Fruit fly (Drosophila melanogaster) whole organism, wandering third instar larva: ENCODE results near the gene NK7.1.
A peak's percentile ranks its signal among the peaks of the same experiment; 100 is the strongest.

ENCODE experiments used
- Abd-B ChIP-seq: fragments of >200 bp; optimal IDR thresholded peaks from 2 replicates; lab custom pipeline; 2017; ENCODE audit warnings: missing biosample characterization, missing genetic modification characterization
- CG32264 ChIP-seq: fragments of 200-800 bp; sonication (Bioruptor generic); optimal IDR thresholded peaks from 2 replicates; lab custom pipeline; 2016; ENCODE audit warnings: missing biosample characterization, missing genetic modification characterization
- CG9705 ChIP-seq: fragments of 200-800 bp; sonication (Bioruptor generic); optimal IDR thresholded peaks from 2 replicates; lab custom pipeline; 2018; ENCODE audit warnings: missing biosample characterization, mild to moderate bottlenecking, missing genetic modification characterization
- CrebA ChIP-seq: fragments of 200-800 bp; sonication (Bioruptor generic); optimal IDR thresholded peaks from 2 replicates; lab custom pipeline; 2016; ENCODE audit warnings: missing biosample characterization, mild to moderate bottlenecking, missing genetic modification characterization, borderline replicate concordance
- Dfd ChIP-seq: fragments of >200 bp; optimal IDR thresholded peaks from 2 replicates; lab custom pipeline; 2017; ENCODE audit warnings: missing biosample characterization, missing genetic modification characterization
- Dif ChIP-seq: fragments of 200-275, 200-300 bp; sonication (Bioruptor generic); optimal IDR thresholded peaks from 2 replicates; lab custom pipeline; 2018; ENCODE audit warnings: missing biosample characterization, missing genetic modification characterization; ENCODE audit not compliant: partially characterized antibody
- GATAd ChIP-seq: sonication (Bioruptor generic); optimal IDR thresholded peaks from 2 replicates; lab custom pipeline; 2016; ENCODE audit warnings: missing biosample characterization, missing genetic modification characterization
- HLH106 ChIP-seq: fragments of 200-800 bp; optimal IDR thresholded peaks from 3 replicates; lab custom pipeline; 2019; ENCODE audit warnings: missing biosample characterization, mild to moderate bottlenecking, missing genetic modification characterization, moderate library complexity
- Hnf4 ChIP-seq: fragments of 200-800 bp; sonication (Bioruptor generic); optimal IDR thresholded peaks from 2 replicates; lab custom pipeline; 2016; ENCODE audit warnings: missing biosample characterization, mild to moderate bottlenecking, missing genetic modification characterization
- Hr78 ChIP-seq: fragments of >200 bp; optimal IDR thresholded peaks from 2 replicates; lab custom pipeline; 2017; ENCODE audit warnings: missing biosample characterization, missing genetic modification characterization
- Hr83 ChIP-seq: fragments of 200-300 bp; sonication (Bioruptor generic); optimal IDR thresholded peaks from 2 replicates; lab custom pipeline; 2016; ENCODE audit warnings: missing biosample characterization, mild to moderate bottlenecking, missing genetic modification characterization, moderate library complexity; ENCODE audit not compliant: poor library complexity, severe bottlenecking
- Jra ChIP-seq: sonication (Bioruptor generic); optimal IDR thresholded peaks from 2 replicates; lab custom pipeline; 2016; ENCODE audit warnings: missing biosample characterization, missing genetic modification characterization
- Mio ChIP-seq: sonication (Bioruptor generic); optimal IDR thresholded peaks from 2 replicates; lab custom pipeline; 2016; ENCODE audit warnings: missing biosample characterization, missing genetic modification characterization
- Myc ChIP-seq: fragments of >200 bp; optimal IDR thresholded peaks from 2 replicates; lab custom pipeline; 2017
- N ChIP-seq: fragments of >200 bp; optimal IDR thresholded peaks from 2 replicates; lab custom pipeline; 2018; ENCODE audit warnings: missing biosample characterization, missing external identifiers, missing genetic modification characterization
- OdsH ChIP-seq: fragments of 200-800 bp; sonication (Bioruptor generic); optimal IDR thresholded peaks from 2 replicates; lab custom pipeline; 2016; ENCODE audit warnings: missing biosample characterization, mild to moderate bottlenecking, missing genetic modification characterization
- Rel ChIP-seq, 2 experiments: fragments of 200-800 bp; sonication (Bioruptor generic) in 1 of 2; optimal IDR thresholded peaks; 2 replicates in 1 of 2; 3 replicates in 1 of 2; lab custom pipeline; 2016 to 2019; ENCODE audit warnings: mild to moderate bottlenecking in 2 of 2, missing biosample characterization in 2 of 2, missing genetic modification characterization in 2 of 2, moderate library complexity in 1 of 2
- Sp1 ChIP-seq: fragments of 200-800 bp; sonication (Bioruptor generic); optimal IDR thresholded peaks from 3 replicates; lab custom pipeline; 2019; ENCODE audit warnings: missing biosample characterization, mild to moderate bottlenecking, missing genetic modification characterization, moderate library complexity
- Vsx2 ChIP-seq: fragments of 200-300, 225-300 bp; sonication (Bioruptor generic); optimal IDR thresholded peaks from 2 replicates; lab custom pipeline; 2018; ENCODE audit warnings: missing biosample characterization, missing genetic modification characterization; ENCODE audit not compliant: partially characterized antibody
- br ChIP-seq: fragments of 200-800 bp; sonication (Bioruptor generic); optimal IDR thresholded peaks from 2 replicates; lab custom pipeline; 2016; ENCODE audit warnings: missing biosample characterization, missing genetic modification characterization
- brk ChIP-seq: fragments of 200-800 bp; sonication (Bioruptor generic); optimal IDR thresholded peaks from 2 replicates; lab custom pipeline; 2016; ENCODE audit warnings: missing biosample characterization, mild to moderate bottlenecking, missing genetic modification characterization
- dl ChIP-seq, 2 experiments: fragments of 175-275, 200-275 bp in 1 of 2; fragments of 200-275 bp in 1 of 2; sonication (Bioruptor generic); optimal IDR thresholded peaks; lab custom pipeline; 2018; ENCODE audit warnings: mild to moderate bottlenecking in 2 of 2, missing biosample characterization in 2 of 2, missing genetic modification characterization in 2 of 2, moderate library complexity in 2 of 2; ENCODE audit not compliant: partially characterized antibody in 2 of 2, insufficient read depth in 1 of 2
- dmrt93B ChIP-seq: fragments of 200-800 bp; sonication (Bioruptor generic); optimal IDR thresholded peaks from 2 replicates; lab custom pipeline; 2018; ENCODE audit warnings: missing biosample characterization, mild to moderate bottlenecking, missing genetic modification characterization
- dsf ChIP-seq: sonication (Bioruptor generic); optimal IDR thresholded peaks from 2 replicates; lab custom pipeline; 2016; ENCODE audit warnings: missing biosample characterization, missing genetic modification characterization, borderline replicate concordance
- ey ChIP-seq: fragments of 200-800 bp; sonication (Bioruptor generic); optimal IDR thresholded peaks from 2 replicates; lab custom pipeline; 2016; ENCODE audit warnings: missing biosample characterization, missing genetic modification characterization
- foxo ChIP-seq, 2 experiments: fragments of 200-800 bp; sonication (Bioruptor generic); optimal IDR thresholded peaks; 2 replicates in 1 of 2; 3 replicates in 1 of 2; lab custom pipeline; 2016 to 2017; ENCODE audit warnings: missing biosample characterization in 2 of 2, missing genetic modification characterization in 2 of 2
- fru ChIP-seq: fragments of 200-800 bp; sonication (Bioruptor generic); optimal IDR thresholded peaks from 3 replicates; lab custom pipeline; 2016; ENCODE audit warnings: missing biosample characterization, mild to moderate bottlenecking, missing genetic modification characterization
- h ChIP-seq: fragments of 200-800 bp; sonication (Bioruptor generic); optimal IDR thresholded peaks from 3 replicates; lab custom pipeline; 2016; ENCODE audit warnings: missing biosample characterization, mild to moderate bottlenecking, missing genetic modification characterization
- jim ChIP-seq: fragments of 175-275, 200-325 bp; sonication (Bioruptor generic); optimal IDR thresholded peaks from 2 replicates; lab custom pipeline; 2016; ENCODE audit warnings: missing biosample characterization, mild to moderate bottlenecking, missing genetic modification characterization
- lola ChIP-seq: fragments of >200 bp; optimal IDR thresholded peaks from 2 replicates; lab custom pipeline; 2017; ENCODE audit warnings: missing biosample characterization, missing genetic modification characterization
- pan ChIP-seq: fragments of >200 bp; optimal IDR thresholded peaks from 2 replicates; lab custom pipeline; 2017
- psq ChIP-seq: fragments of 200-800 bp; sonication (Bioruptor generic); optimal IDR thresholded peaks from 3 replicates; lab custom pipeline; 2017; ENCODE audit warnings: missing biosample characterization, mild to moderate bottlenecking, missing genetic modification characterization, moderate library complexity
- rgr ChIP-seq: fragments of 200-800 bp; sonication (Bioruptor generic); optimal IDR thresholded peaks from 3 replicates; lab custom pipeline; 2016; ENCODE audit warnings: missing biosample characterization, mild to moderate bottlenecking, missing genetic modification characterization
- sage ChIP-seq: fragments of 200-800 bp; sonication (Bioruptor generic); optimal IDR thresholded peaks from 2 replicates; lab custom pipeline; 2016; ENCODE audit warnings: missing biosample characterization, mild to moderate bottlenecking, missing genetic modification characterization
- sv ChIP-seq: fragments of 200-800 bp; sonication (Bioruptor generic); optimal IDR thresholded peaks from 3 replicates; lab custom pipeline; 2016; ENCODE audit warnings: missing biosample characterization, missing genetic modification characterization
- tai ChIP-seq: sonication (Bioruptor generic); optimal IDR thresholded peaks from 2 replicates; lab custom pipeline; 2016; ENCODE audit warnings: missing biosample characterization, missing genetic modification characterization
- usp ChIP-seq: fragments of >200 bp; optimal IDR thresholded peaks from 2 replicates; lab custom pipeline; 2017; ENCODE audit warnings: missing biosample characterization, missing genetic modification characterization
- woc ChIP-seq: sonication (Bioruptor generic); optimal IDR thresholded peaks from 2 replicates; lab custom pipeline; 2016; ENCODE audit warnings: missing biosample characterization, mild to moderate bottlenecking, missing genetic modification characterization

The NK7.1 gene

dm6 chr3R:14291431-14291830 lies 81.3 kb downstream of the NK7.1 start:
- TF ChIP-seq brk (peak; percentile 43), CG32264 (GFP tag; lab: Kevin White, UChicago) (no peak), usp (GFP tag; lab: Kevin White, UChicago) (no peak), Mio (no peak), psq (GFP tag; lab: Kevin White, UChicago) (peak; percentile 84), woc (GFP tag; lab: Kevin White, UChicago) (peak; percentile 84), tai (GFP tag; lab: Kevin White, UChicago) (peak; percentile 6), Vsx2 (GFP tag; lab: Kevin White, UChicago) (no peak), Rel (GFP tag; optimal IDR thresholded peaks at IDR 0.05; lab: Kevin White, UChicago) (no peak), Rel (tag; optimal IDR thresholded peaks at IDR 0.05; lab: Kevin White, UChicago) (peak; percentile 65), Hnf4 (GFP tag; lab: Kevin White, UChicago) (peak; percentile 62), ey (peak; percentile 82), Hr78 (GFP tag; lab: Kevin White, UChicago) (no peak), pan (lab: Kevin White, UChicago) (no peak), sv (GFP tag; lab: Kevin White, UChicago) (no peak), dsf (GFP tag; lab: Kevin White, UChicago) (no peak), Myc (no peak), N (no peak), Jra (GFP tag; lab: Kevin White, UChicago) (peak; percentile 29), jim (GFP tag; lab: Kevin White, UChicago) (no peak), sage (GFP tag; lab: Kevin White, UChicago) (no peak), lola (no peak), rgr (GFP tag; lab: Kevin White, UChicago) (peak; percentile 87), br (GFP tag; lab: Kevin White, UChicago) (peak; percentile 78), Abd-B (no peak), dl (GFP tag; optimal IDR thresholded peaks at IDR 0.05; lab: Kevin White, UChicago; ENCODE audit: insufficient read depth in 1 of 2, partially characterized antibody in 2 of 2) (no peak), h (GFP tag; lab: Kevin White, UChicago) (peak; percentile 83), CG9705 (GFP tag; lab: Kevin White, UChicago) (peak; percentile 67), foxo (GFP tag; optimal IDR thresholded peaks at IDR 0.05; lab: Kevin White, UChicago) (peak in 1 of 2 experiments; percentile 83), fru (GFP tag; lab: Kevin White, UChicago) (peak; percentile 87), Dfd (GFP tag; lab: Kevin White, UChicago) (no peak), OdsH (GFP tag; lab: Kevin White, UChicago) (peak; percentile 90), Sp1 (GFP tag; lab: Kevin White, UChicago) (peak; percentile 91), CrebA (GFP tag; lab: Kevin White, UChicago) (peak; percentile 31), Hr83 (GFP tag; lab: Kevin White, UChicago) (no peak), dmrt93B (peak; percentile 74), Dif (GFP tag; lab: Kevin White, UChicago) (no peak), GATAd (no peak), HLH106 (peak; percentile 87)

dm6 chr3R:14289958-14290835 lies 82.6 kb downstream of the NK7.1 start:
- TF ChIP-seq Hr83 (GFP tag; lab: Kevin White, UChicago) (peak; percentile 11), Vsx2 (GFP tag; lab: Kevin White, UChicago) (no peak), sage (GFP tag; lab: Kevin White, UChicago) (no peak), foxo (GFP tag; optimal IDR thresholded peaks at IDR 0.05; lab: Kevin White, UChicago) (peak in 1 of 2 experiments; percentile 57), jim (GFP tag; lab: Kevin White, UChicago) (no peak), rgr (GFP tag; lab: Kevin White, UChicago) (peak; percentile 22), CG32264 (GFP tag; lab: Kevin White, UChicago) (no peak), Mio (no peak), Rel (GFP tag; optimal IDR thresholded peaks at IDR 0.05; lab: Kevin White, UChicago) (no peak), Rel (tag; optimal IDR thresholded peaks at IDR 0.05; lab: Kevin White, UChicago) (peak; percentile 84), dmrt93B (peak; percentile 29), usp (GFP tag; lab: Kevin White, UChicago) (no peak), fru (GFP tag; lab: Kevin White, UChicago) (peak; percentile 54), br (GFP tag; lab: Kevin White, UChicago) (peak; percentile 21), HLH106 (peak; percentile 46), psq (GFP tag; lab: Kevin White, UChicago) (peak; percentile 36), brk (no peak), dsf (GFP tag; lab: Kevin White, UChicago) (no peak), OdsH (GFP tag; lab: Kevin White, UChicago) (peak; percentile 57), h (GFP tag; lab: Kevin White, UChicago) (peak; percentile 69), Sp1 (GFP tag; lab: Kevin White, UChicago) (peak; percentile 30), sv (GFP tag; lab: Kevin White, UChicago) (no peak), ey (peak; percentile 27), woc (GFP tag; lab: Kevin White, UChicago) (peak; percentile 38), CrebA (GFP tag; lab: Kevin White, UChicago) (no peak), Dfd (GFP tag; lab: Kevin White, UChicago) (no peak)
